Fruit fly (Drosophila melanogaster): Measurements from ENCODE around the gene Mulk.

- no peak for TF ChIP-seq pan (optimal IDR thresholded peaks at IDR 0.05)
- TF ChIP-seq EcR (GFP tag; optimal IDR thresholded peaks at IDR 0.05) = no peak
- no peak for TF ChIP-seq psq (optimal IDR thresholded peaks at IDR 0.05)
These were observed 1.2 kb upstream of the Mulk start, which contains the start of gene CG4957 for dm6 chr2L:10268688-10269087.

Data from whole organism.